Worm (Caenorhabditis elegans) whole organism, early embryonic: ENCODE results near the gene hhat-1.

Source experiments
- B0310.2 ChIP-seq: sonication (generic microtip); optimal IDR thresholded peaks from 2 replicates; lab custom pipeline; 2016; ENCODE audit warnings: mild to moderate bottlenecking, missing genetic modification characterization, missing compliant biosample characterization
- F13C5.2 ChIP-seq: sonication (generic microtip); optimal IDR thresholded peaks from 2 replicates; lab custom pipeline; 2017; ENCODE audit warnings: mild to moderate bottlenecking, missing genetic modification characterization, inconsistent platforms, missing compliant biosample characterization
- aly-1 ChIP-seq: sonication (generic microtip); optimal IDR thresholded peaks from 2 replicates; lab custom pipeline; 2016; ENCODE audit warnings: missing genetic modification characterization, missing compliant biosample characterization
- ama-1 ChIP-seq: fragments of 150-350 bp; optimal IDR thresholded peaks from 2 replicates; lab custom pipeline; 2014
- ceh-13 ChIP-seq: fragments of 200-800 bp; sonication (Bioruptor generic); optimal IDR thresholded peaks from 2 replicates; lab custom pipeline; 2018; ENCODE audit warnings: mild to moderate bottlenecking, missing genetic modification characterization, missing compliant biosample characterization
- ceh-36 ChIP-seq: sonication (generic microtip); optimal IDR thresholded peaks from 2 replicates; lab custom pipeline; 2016; ENCODE audit warnings: missing genetic modification characterization, inconsistent platforms, missing compliant biosample characterization
- ets-7 ChIP-seq: sonication (generic microtip); optimal IDR thresholded peaks from 2 replicates; lab custom pipeline; 2016; ENCODE audit warnings: missing genotype, missing genetic modification characterization, missing compliant biosample characterization
- flt-1 ChIP-seq: fragments of 200-800 bp; sonication (Bioruptor generic); IDR thresholded peaks from 2 replicates; pipeline ENCODE4 v1.3.6; 2022; ENCODE audit warnings: missing genetic modification characterization, missing compliant biosample characterization
- hmbx-1 ChIP-seq: sonication (generic microtip); optimal IDR thresholded peaks from 2 replicates; lab custom pipeline; 2016; ENCODE audit warnings: mild to moderate bottlenecking, missing genetic modification characterization, missing compliant biosample characterization
- hmg-4 ChIP-seq: fragments of 200-800 bp; sonication (Bioruptor generic); optimal IDR thresholded peaks from 2 replicates; lab custom pipeline; 2018; ENCODE audit warnings: mild to moderate bottlenecking, missing genetic modification characterization, missing compliant biosample characterization
- hnd-1 ChIP-seq: sonication (generic microtip); optimal IDR thresholded peaks from 2 replicates; lab custom pipeline; 2016; ENCODE audit warnings: missing genetic modification characterization, missing compliant biosample characterization
- pes-1 ChIP-seq: fragments of 200-800 bp; sonication (Bioruptor generic); IDR thresholded peaks from 2 replicates; pipeline ENCODE4 v1.3.6; 2022; ENCODE audit warnings: missing genetic modification reagents, missing genetic modification characterization, missing compliant biosample characterization
- scrt-1 ChIP-seq: fragments of 200-800 bp; sonication (Bioruptor generic); IDR thresholded peaks from 2 replicates; pipeline ENCODE4 v1.3.6; 2022; ENCODE audit warnings: missing genetic modification characterization, missing compliant biosample characterization
- sea-1 ChIP-seq: fragments of 200-800 bp; sonication (Bioruptor generic); conservative IDR thresholded peaks from 2 replicates; pipeline ENCODE4 v1.3.6; 2022; ENCODE audit warnings: missing genetic modification characterization, missing compliant biosample characterization
- tbx-11 ChIP-seq: fragments of 200-800 bp; sonication (Bioruptor generic); IDR thresholded peaks from 2 replicates; pipeline ENCODE4 v1.3.6; 2022; ENCODE audit warnings: missing genetic modification characterization, missing compliant biosample characterization
- tbx-37 ChIP-seq: fragments of 200-800 bp; sonication (Bioruptor generic); conservative IDR thresholded peaks from 2 replicates; pipeline ENCODE4 v1.3.6; 2022; ENCODE audit warnings: missing genetic modification reagents, missing genetic modification characterization, missing compliant biosample characterization
- tra-4 ChIP-seq: sonication (generic microtip); optimal IDR thresholded peaks from 2 replicates; lab custom pipeline; 2017; ENCODE audit warnings: missing genetic modification characterization, missing compliant biosample characterization

The hhat-1 gene

DNA sequence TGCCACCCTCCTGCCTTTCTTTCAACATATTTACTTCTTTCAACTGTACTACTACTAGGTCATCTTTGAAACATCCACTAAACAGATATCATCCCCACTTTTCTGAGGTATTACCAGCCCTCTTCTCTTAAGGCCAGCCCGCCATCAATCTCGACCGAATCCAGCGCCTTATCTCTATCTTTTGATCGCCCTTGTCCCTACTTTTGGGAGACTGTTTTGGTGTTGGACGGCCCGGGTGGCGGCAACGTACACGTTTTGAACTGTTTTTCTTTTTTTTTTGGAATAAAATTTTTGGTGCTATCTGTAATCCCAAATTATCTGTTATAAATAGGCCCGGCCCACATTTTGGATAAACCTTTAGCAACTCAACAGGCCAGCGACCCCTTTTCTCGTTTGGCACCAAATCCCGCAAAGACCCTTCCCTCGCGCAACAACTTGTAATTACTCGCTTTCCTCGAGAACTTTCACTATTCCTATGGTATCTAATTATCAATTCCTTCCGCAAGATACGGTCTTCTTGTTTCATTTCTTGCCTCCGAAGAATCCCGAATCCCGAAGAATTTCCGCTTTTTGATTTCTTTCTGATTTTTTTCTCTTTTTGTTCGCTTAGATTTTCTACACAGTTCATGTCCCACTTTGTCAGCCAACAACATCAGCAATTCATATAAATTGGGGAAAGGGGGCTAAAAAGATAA lies 25.1 kb downstream of the hhat-1 start:
- no peak for TF ChIP-seq tbx-37
- no peak for TF ChIP-seq ama-1 (lab: Kevin White, UChicago)
- no peak for TF ChIP-seq F13C5.2 (tag; lab: Kevin White, UChicago)
- no peak for TF ChIP-seq pes-1
- no peak for TF ChIP-seq B0310.2 (tag; lab: Kevin White, UChicago)
- TF ChIP-seq hmbx-1 (tag; lab: Kevin White, UChicago) = no peak
- no peak for TF ChIP-seq ets-7 (tag; lab: Kevin White, UChicago)
- no peak for TF ChIP-seq ceh-36
- TF ChIP-seq ceh-13 = no peak
- TF ChIP-seq scrt-1 = no peak
- no peak for TF ChIP-seq flt-1 (GFP tag; lab: Robert Waterston, UW)
- TF ChIP-seq tbx-11 = no peak
- no peak for TF ChIP-seq hnd-1 (tag; lab: Kevin White, UChicago)
- no peak for TF ChIP-seq hmg-4 (GFP tag; lab: Kevin White, UChicago)
- no peak for TF ChIP-seq sea-1 (GFP tag; lab: Robert Waterston, UW)
- no peak for TF ChIP-seq tra-4
- no peak for TF ChIP-seq aly-1

DNA sequence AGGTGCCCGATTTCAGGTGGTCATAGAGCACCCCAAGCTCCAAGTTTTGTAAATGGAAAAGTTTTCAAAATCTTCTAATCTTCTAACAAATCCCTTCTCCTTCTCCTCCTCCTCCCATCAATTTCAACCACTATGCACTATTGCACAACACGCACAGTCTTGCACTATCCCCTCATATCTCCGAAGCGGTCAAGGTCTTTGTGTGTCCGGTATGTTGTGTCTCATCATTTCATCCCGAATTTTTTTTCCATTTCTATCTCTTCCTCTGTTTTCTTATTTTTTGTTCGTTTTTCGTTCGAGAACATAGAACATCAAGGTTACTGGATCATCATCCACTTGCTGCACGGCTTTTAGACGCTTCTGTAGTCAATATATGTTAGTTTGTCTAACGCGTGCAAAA lies 25.9 kb downstream of the hhat-1 start:
- TF ChIP-seq F13C5.2 (tag; lab: Kevin White, UChicago) (no peak), hmg-4 (GFP tag; lab: Kevin White, UChicago) (no peak), hmbx-1 (tag; lab: Kevin White, UChicago) (no peak), sea-1 (GFP tag; lab: Robert Waterston, UW) (no peak), flt-1 (GFP tag; lab: Robert Waterston, UW) (no peak), pes-1 (no peak), tra-4 (no peak), tbx-37 (no peak), ama-1 (lab: Kevin White, UChicago) (no peak), ceh-13 (no peak), aly-1 (no peak), scrt-1 (no peak), ets-7 (tag; lab: Kevin White, UChicago) (no peak), B0310.2 (tag; lab: Kevin White, UChicago) (no peak), tbx-11 (no peak), ceh-36 (no peak), hnd-1 (tag; lab: Kevin White, UChicago) (no peak)

- TF ChIP-seq flt-1 (GFP tag; lab: Robert Waterston, UW) = no peak
- TF ChIP-seq ceh-36 = peak; percentile 0
These were observed 27.0 kb downstream of the hhat-1 start, which contains the start of gene C09F9.2 for ce11 chrII:14705215-14705614. Gene C09F9.2, plus strand, starts transcription at chrII:14705515.

DNA sequence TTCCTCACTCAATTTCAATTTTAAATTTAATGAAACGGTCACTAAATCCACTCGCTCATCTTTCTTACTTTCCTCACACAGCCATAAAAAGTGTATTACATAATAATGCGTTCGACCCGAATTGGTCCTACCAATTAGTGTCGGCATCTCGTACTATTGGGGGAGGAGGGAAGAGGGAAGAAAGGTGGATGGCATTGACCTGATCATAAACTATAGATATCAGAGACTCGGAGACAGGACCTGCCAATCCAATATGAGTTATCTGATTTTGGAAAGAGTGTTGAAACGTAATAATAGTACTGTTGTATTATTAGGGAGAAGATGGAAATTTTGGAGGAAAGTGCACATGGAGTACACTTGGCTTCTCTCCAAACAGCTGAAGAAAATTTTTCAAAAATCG lies 27.7 kb downstream of the hhat-1 start:
- TF ChIP-seq tbx-11 = no peak
- no peak for TF ChIP-seq ama-1 (lab: Kevin White, UChicago)
- TF ChIP-seq hmbx-1 (tag; lab: Kevin White, UChicago) = no peak
- TF ChIP-seq tbx-37 = no peak
- TF ChIP-seq ceh-36 = no peak
- TF ChIP-seq flt-1 (GFP tag; lab: Robert Waterston, UW) = no peak
- TF ChIP-seq pes-1 = no peak
- no peak for TF ChIP-seq sea-1 (GFP tag; lab: Robert Waterston, UW)
- TF ChIP-seq F13C5.2 (tag; lab: Kevin White, UChicago) = no peak

- TF ChIP-seq F13C5.2 (tag; lab: Kevin White, UChicago) (no peak), ceh-13 (no peak), hmg-4 (GFP tag; lab: Kevin White, UChicago) (no peak), flt-1 (GFP tag; lab: Robert Waterston, UW) (no peak), ets-7 (tag; lab: Kevin White, UChicago) (no peak), ama-1 (lab: Kevin White, UChicago) (no peak), tbx-11 (no peak), aly-1 (no peak)
These were observed 28.2 kb downstream of the hhat-1 start for ce11 chrII:14706479-14706878.

- no peak for TF ChIP-seq tbx-11
- TF ChIP-seq sea-1 (GFP tag; lab: Robert Waterston, UW) = no peak
- TF ChIP-seq tra-4 = no peak
- no peak for TF ChIP-seq ceh-36
- no peak for TF ChIP-seq hnd-1 (tag; lab: Kevin White, UChicago)
- no peak for TF ChIP-seq ceh-13
- TF ChIP-seq B0310.2 (tag; lab: Kevin White, UChicago) = no peak
These were observed 49.9 kb downstream of the hhat-1 start for ce11 chrII:14728119-14728518.
